Fruit fly (Drosophila melanogaster): ENCODE results near the gene Hex-A.

Gene Hex-A

DNA sequence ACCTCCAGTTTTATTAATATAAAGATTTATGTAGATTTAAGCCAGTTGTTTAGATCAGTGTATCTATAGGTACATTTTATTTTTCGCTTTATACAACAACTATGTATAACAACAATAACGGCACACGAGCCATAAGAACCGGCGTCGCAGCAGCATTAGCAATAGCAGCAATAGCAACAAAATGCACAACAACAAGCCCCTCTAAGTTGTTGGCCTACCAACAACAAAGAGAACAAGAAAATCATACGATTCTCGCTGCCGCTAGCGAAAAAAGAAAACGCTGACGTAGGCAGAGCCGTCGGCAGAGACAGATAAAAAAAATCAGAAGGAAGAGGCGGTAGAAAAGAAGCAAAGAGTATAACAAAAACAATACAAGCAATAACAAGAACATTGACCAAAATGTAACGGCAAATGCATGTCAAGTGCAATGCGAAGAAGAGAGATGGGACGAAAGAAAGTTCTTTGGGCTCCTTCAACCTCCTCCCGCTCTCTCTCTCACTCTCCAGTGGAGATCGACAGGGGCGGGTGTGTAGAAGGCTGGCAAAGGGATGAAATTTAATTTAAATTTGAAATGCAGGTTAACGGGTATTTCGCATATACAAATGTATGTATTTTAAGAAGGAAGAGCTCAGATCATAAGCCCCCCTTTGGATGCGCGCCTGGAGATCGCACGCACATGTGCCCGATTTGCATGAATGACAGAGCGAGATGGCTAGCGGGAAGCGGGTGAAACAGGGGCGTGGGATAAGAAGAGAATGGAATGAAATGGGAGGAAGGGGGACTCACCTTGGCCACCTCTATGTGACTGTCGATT lies 6.6 kb upstream of the Hex-A start (continued):
- TF ChIP-seq CrebA (GFP tag; optimal IDR thresholded peaks at IDR 0.05; ENCODE audit: borderline replicate concordance) = peak; percentile 98
- peak; percentile 99 for TF ChIP-seq GATAd (GFP tag; optimal IDR thresholded peaks at IDR 0.05)
- peak; percentile 99 for TF ChIP-seq Hnf4 (GFP tag; optimal IDR thresholded peaks at IDR 0.05)
- peak; percentile 100 for TF ChIP-seq rgr (GFP tag; optimal IDR thresholded peaks at IDR 0.05)
- no peak for TF ChIP-seq Hr78 (GFP tag; optimal IDR thresholded peaks at IDR 0.05)
- peak; percentile 88 for TF ChIP-seq jim (GFP tag; optimal IDR thresholded peaks at IDR 0.05)
- peak; percentile 99 for TF ChIP-seq Sp1 (GFP tag; optimal IDR thresholded peaks at IDR 0.05)

DNA sequence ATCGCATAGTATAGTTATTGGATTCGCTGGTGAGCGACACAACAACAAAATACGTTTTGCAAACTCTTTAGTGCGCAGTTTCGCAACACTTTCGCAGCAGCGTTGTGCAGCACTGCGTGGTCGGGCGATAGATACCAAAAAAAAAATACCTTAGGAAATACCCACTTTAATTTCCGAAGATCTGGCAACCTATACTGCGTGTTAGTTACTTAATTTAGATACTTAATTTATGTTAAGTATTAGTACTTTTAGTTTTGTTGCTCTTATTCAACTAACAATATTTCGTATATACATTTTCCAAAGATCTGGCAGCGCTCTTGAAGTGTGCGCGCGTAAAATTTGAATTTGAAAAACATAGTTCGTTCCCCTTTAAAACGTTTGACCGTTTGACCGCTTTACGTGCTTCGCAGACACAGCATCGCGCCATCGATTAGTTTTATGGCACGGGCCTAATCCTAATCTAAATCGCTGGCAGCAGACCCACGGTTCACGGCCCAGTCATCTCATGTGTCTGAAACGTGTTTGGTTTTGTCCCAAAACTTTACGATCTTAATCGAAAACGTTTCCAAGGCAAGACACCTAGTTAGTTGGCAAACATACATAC lies 5.5 kb upstream of the Hex-A start, which contains the start of gene LPCAT:
Gene LPCAT, minus strand, starts transcription at position 70 of the 604 bp plus-strand sequence.
- TF ChIP-seq br (GFP tag; optimal IDR thresholded peaks at IDR 0.05) = peak; percentile 62
- TF ChIP-seq dsf (GFP tag; optimal IDR thresholded peaks at IDR 0.05; ENCODE audit: borderline replicate concordance) = peak; percentile 23
- TF ChIP-seq HLH106 (tag; optimal IDR thresholded peaks at IDR 0.05) = peak; percentile 72
- TF ChIP-seq sage (GFP tag; optimal IDR thresholded peaks at IDR 0.05) = peak; percentile 67
- no peak for TF ChIP-seq pan (optimal IDR thresholded peaks at IDR 0.05)
- TF ChIP-seq fru (GFP tag; optimal IDR thresholded peaks at IDR 0.05) = peak; percentile 83
- peak; percentile 48 for TF ChIP-seq dmrt93B (GFP tag; optimal IDR thresholded peaks at IDR 0.05)
- TF ChIP-seq woc (GFP tag; optimal IDR thresholded peaks at IDR 0.05) = peak; percentile 27
- peak; percentile 80 for TF ChIP-seq tai (GFP tag; optimal IDR thresholded peaks at IDR 0.05)
- TF ChIP-seq Vsx2 (GFP tag; optimal IDR thresholded peaks at IDR 0.05; ENCODE audit: partially characterized antibody) = no peak
- no peak for TF ChIP-seq Hr78 (GFP tag; optimal IDR thresholded peaks at IDR 0.05)
- TF ChIP-seq CrebA (GFP tag; optimal IDR thresholded peaks at IDR 0.05; ENCODE audit: borderline replicate concordance) = peak; percentile 40
- TF ChIP-seq dl (GFP tag; optimal IDR thresholded peaks at IDR 0.05; ENCODE audit: insufficient read depth in 1 of 2, partially characterized antibody in 2 of 2) = no peak
- TF ChIP-seq sv (GFP tag; optimal IDR thresholded peaks at IDR 0.05) = peak; percentile 83
- peak; percentile 31 for TF ChIP-seq Myc (optimal IDR thresholded peaks at IDR 0.05)
- TF ChIP-seq psq (GFP tag; optimal IDR thresholded peaks at IDR 0.05) = no peak
- TF ChIP-seq Mio (GFP tag; optimal IDR thresholded peaks at IDR 0.05) = no peak
- no peak for TF ChIP-seq Dfd (GFP tag; optimal IDR thresholded peaks at IDR 0.05)
- peak; percentile 92 for TF ChIP-seq Hr83 (GFP tag; optimal IDR thresholded peaks at IDR 0.05; ENCODE audit: poor library complexity, severe bottlenecking)
- TF ChIP-seq CG9705 (GFP tag; optimal IDR thresholded peaks at IDR 0.05) = peak; percentile 73
- TF ChIP-seq ey (GFP tag; optimal IDR thresholded peaks at IDR 0.05) = peak; percentile 78
- TF ChIP-seq GATAd (GFP tag; optimal IDR thresholded peaks at IDR 0.05) = no peak
- TF ChIP-seq OdsH (GFP tag; optimal IDR thresholded peaks at IDR 0.05) = peak; percentile 23
- TF ChIP-seq rgr (GFP tag; optimal IDR thresholded peaks at IDR 0.05) = peak; percentile 60
- TF ChIP-seq N (GFP tag; optimal IDR thresholded peaks at IDR 0.05) = no peak
- TF ChIP-seq Sp1 (GFP tag; optimal IDR thresholded peaks at IDR 0.05) = peak; percentile 69
- TF ChIP-seq lola (GFP tag; optimal IDR thresholded peaks at IDR 0.05) = no peak
- peak; percentile 71 for TF ChIP-seq Jra (GFP tag; optimal IDR thresholded peaks at IDR 0.05)
- TF ChIP-seq Hnf4 (GFP tag; optimal IDR thresholded peaks at IDR 0.05) = peak; percentile 80
- no peak for TF ChIP-seq Rel (GFP tag; optimal IDR thresholded peaks at IDR 0.05)
- TF ChIP-seq Rel (tag; optimal IDR thresholded peaks at IDR 0.05) = no peak
- peak; percentile 34 for TF ChIP-seq jim (GFP tag; optimal IDR thresholded peaks at IDR 0.05)
- TF ChIP-seq Abd-B (GFP tag; optimal IDR thresholded peaks at IDR 0.05) = no peak
- peak; percentile 9 for TF ChIP-seq Dif (GFP tag; optimal IDR thresholded peaks at IDR 0.05; ENCODE audit: partially characterized antibody)
- TF ChIP-seq foxo (GFP tag; optimal IDR thresholded peaks at IDR 0.05) = peak in 1 of 2 experiments; percentile 88
- no peak for TF ChIP-seq usp (GFP tag; optimal IDR thresholded peaks at IDR 0.05)
- peak; percentile 69 for TF ChIP-seq h (GFP tag; optimal IDR thresholded peaks at IDR 0.05)
- no peak for TF ChIP-seq brk (GFP tag; optimal IDR thresholded peaks at IDR 0.05)
- TF ChIP-seq CG32264 (GFP tag; optimal IDR thresholded peaks at IDR 0.05) = peak; percentile 32

Measured in whole organism, wandering third instar larva.